Fruit fly (Drosophila melanogaster): ENCODE data around the gene Spp.

The Spp gene

dm6 chr2L:495381-496240 is 48.8 kb downstream of the Spp start (continued):
- TF ChIP-seq ci (GFP tag; IDR thresholded peaks at IDR 0.05), result 0 out of 3 replicates have a peak, but pooled peaks have one; percentile 31
- TF ChIP-seq Meics (GFP tag; optimal IDR thresholded peaks at IDR 0.05), result no peak
- no peak for TF ChIP-seq Atf-2 (GFP tag; optimal IDR thresholded peaks at IDR 0.05)
- TF ChIP-seq fu2 (GFP tag; optimal IDR thresholded peaks at IDR 0.05), result no peak
- TF ChIP-seq vvl (GFP tag; IDR thresholded peaks at IDR 0.05), result no peak
- TF ChIP-seq sens (GFP tag), result peak; percentile 15
- peak; percentile 40 for TF ChIP-seq sd (tag; optimal IDR thresholded peaks at IDR 0.05)
- no peak for TF ChIP-seq CG8089 (GFP tag; optimal IDR thresholded peaks at IDR 0.05)
- TF ChIP-seq CG33557 (GFP tag; optimal IDR thresholded peaks at IDR 0.05), result no peak
- no peak for TF ChIP-seq CG1602 (GFP tag; optimal IDR thresholded peaks at IDR 0.05)
- peak; percentile 52; the same call in 1 of the 3 replicates for TF ChIP-seq CG6791 (GFP tag; IDR thresholded peaks at IDR 0.05; ENCODE audit: partially characterized antibody)
- TF ChIP-seq Dip3 (GFP tag; optimal IDR thresholded peaks at IDR 0.05), result no peak
- no peak for TF ChIP-seq CG12769 (tag; optimal IDR thresholded peaks at IDR 0.05)
- no peak for TF ChIP-seq Ptx1 (GFP tag; IDR thresholded peaks at IDR 0.05)
- TF ChIP-seq exex (tag; optimal IDR thresholded peaks at IDR 0.05), result peak; percentile 81

dm6 chr2L:493274-493673 is 51.2 kb downstream of the Spp start:
- TF ChIP-seq CG12104 (GFP tag; optimal IDR thresholded peaks at IDR 0.05) (no peak), CG9609 (GFP tag; optimal IDR thresholded peaks at IDR 0.05) (no peak), pzg (GFP tag; optimal IDR thresholded peaks at IDR 0.05) (no peak), ac (GFP tag; optimal IDR thresholded peaks at IDR 0.05) (no peak), cato (GFP tag; optimal IDR thresholded peaks at IDR 0.05; ENCODE audit: borderline replicate concordance) (no peak), Nf-YC (tag; optimal IDR thresholded peaks at IDR 0.05) (no peak), CG11085 (GFP tag; IDR thresholded peaks at IDR 0.05) (no peak), CG16813 (GFP tag; IDR thresholded peaks at IDR 0.05; ENCODE audit: partially characterized antibody) (no peak), nerfin-1 (tag; optimal IDR thresholded peaks at IDR 0.05) (no peak), NK7.1 (GFP tag; optimal IDR thresholded peaks at IDR 0.05) (no peak), Hr39 (optimal IDR thresholded peaks at IDR 0.05) (no peak), Sox102F (GFP tag; optimal IDR thresholded peaks at IDR 0.05) (peak; percentile 75), Awh (GFP tag; IDR thresholded peaks at IDR 0.05) (no peak), vfl (GFP tag; optimal IDR thresholded peaks at IDR 0.05) (no peak), p53 (GFP tag; optimal IDR thresholded peaks at IDR 0.05) (no peak), wdn (GFP tag; IDR thresholded peaks at IDR 0.05) (no peak), fd3F (GFP tag; optimal IDR thresholded peaks at IDR 0.05) (no peak), crc (GFP tag; optimal IDR thresholded peaks at IDR 0.05) (no peak), Trl (optimal IDR thresholded peaks at IDR 0.05) (no peak), Trl (GFP tag; optimal IDR thresholded peaks at IDR 0.05) (peak; percentile 13), seq (GFP tag; IDR thresholded peaks at IDR 0.05) (0 out of 2 replicates have a peak, but pooled peaks have one; percentile 37), trem (tag; optimal IDR thresholded peaks at IDR 0.05) (no peak), scrt (GFP tag; optimal IDR thresholded peaks at IDR 0.05) (no peak), eve (GFP tag; optimal IDR thresholded peaks at IDR 0.05) (peak in 1 of 2 experiments; percentile 76), schlank (tag; optimal IDR thresholded peaks at IDR 0.05) (no peak), CG7839 (tag; optimal IDR thresholded peaks at IDR 0.05) (peak; percentile 34), Sry-δ (GFP tag; optimal IDR thresholded peaks at IDR 0.05) (no peak), Dek (tag; optimal IDR thresholded peaks at IDR 0.05) (no peak), CG7786 (GFP tag; optimal IDR thresholded peaks at IDR 0.05) (no peak), CG1792 (GFP tag; optimal IDR thresholded peaks at IDR 0.05) (no peak), Optix (GFP tag; IDR thresholded peaks at IDR 0.05) (0 out of 3 replicates have a peak, but pooled peaks have one; percentile 39), CG7556 (GFP tag; optimal IDR thresholded peaks at IDR 0.05) (peak; percentile 27), CG9817 (tag; optimal IDR thresholded peaks at IDR 0.05) (no peak), MESR4 (GFP tag; optimal IDR thresholded peaks at IDR 0.05) (no peak), CG11456 (GFP tag; IDR thresholded peaks at IDR 0.05) (no peak)

Measured in whole organism, embryonic.